Worm (Caenorhabditis elegans) whole organism, young adult: Measurements from ENCODE around the gene nspg-3.

ENCODE experiments used
- B0035.1 ChIP-seq: sonication (generic microtip); optimal IDR thresholded peaks from 2 replicates; lab custom pipeline; 2016; ENCODE audit warnings: missing genetic modification characterization, mild to moderate bottlenecking, missing compliant biosample characterization, missing genotype, missing genetic modification reagents
- B0261.1 ChIP-seq: sonication (generic microtip); optimal IDR thresholded peaks from 2 replicates; lab custom pipeline; 2016; ENCODE audit warnings: mild to moderate bottlenecking, missing genetic modification characterization, moderate library complexity, missing compliant biosample characterization
- F23B12.7 ChIP-seq: sonication (generic microtip); optimal IDR thresholded peaks from 2 replicates; lab custom pipeline; 2017; ENCODE audit warnings: missing genetic modification characterization, mild to moderate bottlenecking, missing compliant biosample characterization, antibody characterized with exemption, moderate library complexity; ENCODE audit not compliant: insufficient read depth
- F37B4.10 ChIP-seq: fragments of 200-800 bp; sonication (Bioruptor generic); IDR thresholded peaks from 2 replicates; pipeline ENCODE4 v1.3.6; 2022; ENCODE audit warnings: missing genetic modification characterization, missing compliant biosample characterization
- F49E8.2 ChIP-seq: sonication (generic microtip); optimal IDR thresholded peaks from 3 replicates; lab custom pipeline; 2017; ENCODE audit warnings: missing genetic modification characterization, mild to moderate bottlenecking, missing compliant biosample characterization, antibody characterized with exemption, moderate library complexity; ENCODE audit not compliant: insufficient read depth
- F55B11.4 ChIP-seq: sonication (generic microtip); optimal IDR thresholded peaks from 2 replicates; lab custom pipeline; 2016; ENCODE audit warnings: missing compliant biosample characterization, missing genetic modification characterization, borderline replicate concordance; ENCODE audit not compliant: insufficient read depth
- K11D2.4 ChIP-seq: fragments of 200-800 bp; sonication (Bioruptor generic); IDR thresholded peaks from 2 replicates; pipeline ENCODE4 v1.3.6; 2022; ENCODE audit warnings: missing genetic modification reagents, missing genetic modification characterization, missing compliant biosample characterization
- K12H6.12 ChIP-seq: fragments of 200-800 bp; sonication (Bioruptor generic); optimal IDR thresholded peaks from 2 replicates; lab custom pipeline; 2018; ENCODE audit warnings: mild to moderate bottlenecking, missing genetic modification characterization, missing compliant biosample characterization
- Y53F4B.3 ChIP-seq: fragments of 200-800 bp; sonication (Bioruptor generic); IDR thresholded peaks from 2 replicates; pipeline ENCODE4 v1.3.6; 2022; ENCODE audit warnings: missing genetic modification reagents, missing genetic modification characterization, missing compliant biosample characterization
- Y56A3A.18 ChIP-seq: fragments of 200-800 bp; sonication (Bioruptor generic); IDR thresholded peaks from 2 replicates; pipeline ENCODE4 v1.3.6; 2022; ENCODE audit warnings: missing genetic modification reagents, missing genetic modification characterization, missing compliant biosample characterization
- Y79H2A.3 ChIP-seq: fragments of 200-800 bp; sonication (Bioruptor generic); conservative IDR thresholded peaks from 2 replicates; pipeline ENCODE4 v1.3.6; 2022; ENCODE audit warnings: missing genetic modification reagents, missing genetic modification characterization, missing compliant biosample characterization
- aptf-2 ChIP-seq: fragments of 200-800 bp; sonication (Bioruptor generic); conservative IDR thresholded peaks from 2 replicates; pipeline ENCODE4 v1.3.6; 2022; ENCODE audit warnings: missing genetic modification reagents, missing genetic modification characterization, missing compliant biosample characterization
- attf-3 ChIP-seq: fragments of 200-800 bp; sonication (Bioruptor generic); conservative IDR thresholded peaks from 2 replicates; pipeline ENCODE4 v1.3.6; 2022; ENCODE audit warnings: missing genetic modification reagents, missing genetic modification characterization, missing compliant biosample characterization
- attf-5 ChIP-seq: fragments of 200-800 bp; sonication (Bioruptor generic); optimal IDR thresholded peaks from 2 replicates; lab custom pipeline; 2018; ENCODE audit warnings: mild to moderate bottlenecking, missing genetic modification characterization, missing compliant biosample characterization
- ceh-100 ChIP-seq: fragments of 200-800 bp; sonication (Bioruptor generic); IDR thresholded peaks from 2 replicates; pipeline ENCODE4 v1.3.6; 2022; ENCODE audit warnings: missing genetic modification reagents, missing genetic modification characterization, missing compliant biosample characterization
- ceh-40 ChIP-seq: fragments of 200-800 bp; sonication (Bioruptor generic); IDR thresholded peaks from 2 replicates; pipeline ENCODE4 v1.3.6; 2022; ENCODE audit warnings: missing genetic modification characterization, missing compliant biosample characterization
- ceh-58 ChIP-seq: fragments of 200-800 bp; sonication (Bioruptor generic); IDR thresholded peaks from 2 replicates; pipeline ENCODE4 v1.3.6; 2022; ENCODE audit warnings: missing genetic modification characterization, missing compliant biosample characterization
- ceh-91 ChIP-seq: fragments of 200-800 bp; sonication (Bioruptor generic); IDR thresholded peaks from 2 replicates; pipeline ENCODE4 v1.3.6; 2022; ENCODE audit warnings: missing genetic modification reagents, missing genetic modification characterization, missing compliant biosample characterization
- chd-7 ChIP-seq: sonication (generic microtip); optimal IDR thresholded peaks from 2 replicates; lab custom pipeline; 2016; ENCODE audit warnings: mild to moderate bottlenecking, missing genetic modification characterization, moderate library complexity, missing compliant biosample characterization
- efl-1 ChIP-seq: fragments of 150-350 bp; optimal IDR thresholded peaks from 2 replicates; lab custom pipeline; 2014; ENCODE audit warnings: missing biosample characterization, missing genetic modification reagents, missing genetic modification characterization
- ets-4 ChIP-seq: fragments of 200-800 bp; sonication (Bioruptor generic); optimal IDR thresholded peaks from 2 replicates; lab custom pipeline; 2018; ENCODE audit warnings: mild to moderate bottlenecking, missing genetic modification characterization, missing compliant biosample characterization
- gei-17 ChIP-seq: fragments of 200-800 bp; sonication (Bioruptor generic); optimal IDR thresholded peaks from 2 replicates; lab custom pipeline; 2018; ENCODE audit warnings: mild to moderate bottlenecking, missing genetic modification characterization, missing compliant biosample characterization
- hlh-12 ChIP-seq: sonication (generic microtip); optimal IDR thresholded peaks from 2 replicates; lab custom pipeline; 2016; ENCODE audit warnings: missing genetic modification characterization, missing compliant biosample characterization
- hrde-1 ChIP-seq: sonication (generic microtip); optimal IDR thresholded peaks from 2 replicates; lab custom pipeline; 2016; ENCODE audit warnings: missing genetic modification characterization, mild to moderate bottlenecking, missing compliant biosample characterization, moderate library complexity, missing genotype, missing genetic modification reagents, borderline replicate concordance
- lsl-1 ChIP-seq: fragments of 200-800 bp; sonication (Bioruptor generic); optimal IDR thresholded peaks from 2 replicates; lab custom pipeline; 2018; ENCODE audit warnings: mild to moderate bottlenecking, missing genetic modification characterization, moderate library complexity, missing compliant biosample characterization
- madf-8 ChIP-seq: fragments of 200-800 bp; sonication (Bioruptor generic); conservative IDR thresholded peaks from 2 replicates; pipeline ENCODE4 v1.3.6; 2022; ENCODE audit warnings: missing genetic modification reagents, missing genetic modification characterization, missing compliant biosample characterization
- mes-4 ChIP-seq: sonication (generic microtip); optimal IDR thresholded peaks from 2 replicates; lab custom pipeline; 2016; ENCODE audit warnings: missing genotype, missing genetic modification characterization, missing compliant biosample characterization
- mxl-1 ChIP-seq: sonication (generic microtip); optimal IDR thresholded peaks from 2 replicates; lab custom pipeline; 2016; ENCODE audit warnings: missing genetic modification characterization, missing compliant biosample characterization
- nfyb-1 ChIP-seq: fragments of 200-800 bp; sonication (Bioruptor generic); IDR thresholded peaks from 2 replicates; pipeline ENCODE4 v1.3.6; 2022; ENCODE audit warnings: missing genetic modification reagents, missing genetic modification characterization, missing compliant biosample characterization
- nhr-179 ChIP-seq: sonication (generic microtip); optimal IDR thresholded peaks from 2 replicates; lab custom pipeline; 2016; ENCODE audit warnings: mild to moderate bottlenecking, missing genetic modification characterization, missing compliant biosample characterization
- nhr-80 ChIP-seq: sonication (generic microtip); optimal IDR thresholded peaks from 2 replicates; lab custom pipeline; 2016; ENCODE audit warnings: missing genetic modification characterization, missing compliant biosample characterization
- repo-1 ChIP-seq: sonication (generic microtip); optimal IDR thresholded peaks from 2 replicates; lab custom pipeline; 2017; ENCODE audit warnings: mild to moderate bottlenecking, missing genetic modification characterization, missing compliant biosample characterization
- sptf-2 ChIP-seq: fragments of 200-800 bp; sonication (Bioruptor generic); optimal IDR thresholded peaks from 2 replicates; lab custom pipeline; 2018; ENCODE audit warnings: mild to moderate bottlenecking, missing genetic modification characterization, missing compliant biosample characterization
- xnd-1 ChIP-seq: sonication (generic microtip); optimal IDR thresholded peaks from 2 replicates; lab custom pipeline; 2016; ENCODE audit warnings: missing genotype, missing genetic modification reagents, missing genetic modification characterization, missing compliant biosample characterization
- zfh-2 ChIP-seq: fragments of 200-800 bp; sonication (Bioruptor generic); conservative IDR thresholded peaks from 2 replicates; pipeline ENCODE4 v1.3.6; 2022; ENCODE audit warnings: missing genetic modification reagents, missing genetic modification characterization, missing compliant biosample characterization
- ztf-6 ChIP-seq: fragments of 200-800 bp; sonication (Bioruptor generic); IDR thresholded peaks from 2 replicates; pipeline ENCODE4 v1.3.6; 2022; ENCODE audit warnings: missing genetic modification reagents, missing genetic modification characterization, missing compliant biosample characterization

nspg-3 gene

DNA sequence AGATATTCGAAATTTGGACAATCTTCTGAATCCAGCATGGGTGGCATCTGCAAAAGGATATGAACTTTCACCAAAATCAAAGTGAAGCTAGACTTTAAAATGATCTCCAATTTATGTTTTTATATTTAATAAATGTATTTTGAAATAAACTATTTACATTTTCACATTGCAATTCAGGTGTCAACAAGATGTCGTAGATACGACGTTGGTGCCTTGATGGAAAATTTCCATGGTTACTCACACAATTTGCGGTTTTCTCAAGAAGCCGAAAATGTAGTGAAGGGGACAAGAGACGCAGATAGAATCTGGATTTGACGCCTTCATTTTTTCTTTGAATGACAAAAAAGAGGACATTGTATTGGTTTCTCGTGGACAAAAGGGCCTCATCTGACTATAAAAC lies 7.9 kb downstream of the nspg-3 start, which contains the start of gene rgs-3:
Gene rgs-3 (plus strand): TSS at position 301 of the 400 bp plus-strand sequence.
- no peak for TF ChIP-seq F55B11.4 (tag; lab: Kevin White, UChicago)
- no peak for TF ChIP-seq F23B12.7 (tag; lab: Kevin White, UChicago)
- TF ChIP-seq K11D2.4 (GFP tag; lab: Robert Waterston, UW) = no peak
- no peak for TF ChIP-seq Y79H2A.3 (GFP tag; lab: Robert Waterston, UW)
- no peak for TF ChIP-seq ztf-6 (GFP tag; lab: Robert Waterston, UW)
- TF ChIP-seq gei-17 (GFP tag; lab: Kevin White, UChicago) = no peak
- TF ChIP-seq mes-4 (tag; lab: Kevin White, UChicago) = no peak
- no peak for TF ChIP-seq zfh-2 (GFP tag; lab: Robert Waterston, UW)
- no peak for TF ChIP-seq Y53F4B.3 (GFP tag; lab: Robert Waterston, UW)
- TF ChIP-seq attf-5 (GFP tag; lab: Kevin White, UChicago) = no peak
- TF ChIP-seq nhr-80 (tag; lab: Kevin White, UChicago) = no peak
- no peak for TF ChIP-seq efl-1 (GFP tag; lab: Kevin White, UChicago)

DNA sequence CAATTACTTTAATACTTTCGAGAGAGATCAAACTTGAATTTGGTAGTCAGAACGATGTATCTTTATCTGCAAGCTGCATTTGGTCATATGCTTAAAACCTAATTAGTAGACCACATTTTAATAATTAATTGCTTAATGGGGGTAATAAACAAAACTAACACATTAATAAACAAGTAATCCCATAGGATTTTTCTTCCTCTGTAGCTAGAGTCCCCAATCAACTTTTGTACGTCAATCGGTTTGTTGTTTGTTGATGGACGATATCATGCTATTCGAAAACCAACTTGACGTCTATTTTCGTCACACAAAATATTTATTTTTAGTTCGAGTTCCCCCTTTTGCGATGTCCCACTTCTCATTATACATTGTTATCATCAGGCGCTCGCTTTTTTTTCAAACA lies 9.9 kb downstream of the nspg-3 start:
- TF ChIP-seq Y56A3A.18 (GFP tag; lab: Robert Waterston, UW) = no peak
- TF ChIP-seq F37B4.10 = no peak
- TF ChIP-seq ets-4 (GFP tag; lab: Kevin White, UChicago) = no peak
- no peak for TF ChIP-seq nfyb-1 (GFP tag; lab: Robert Waterston, UW)
- TF ChIP-seq ztf-6 (GFP tag; lab: Robert Waterston, UW) = no peak
- no peak for TF ChIP-seq repo-1 (tag; lab: Kevin White, UChicago)
- no peak for TF ChIP-seq ceh-91
- TF ChIP-seq efl-1 (GFP tag; lab: Kevin White, UChicago) = no peak
- TF ChIP-seq hrde-1 (tag; lab: Kevin White, UChicago) = no peak
- no peak for TF ChIP-seq nhr-179 (tag; lab: Kevin White, UChicago)
- TF ChIP-seq aptf-2 = no peak
- TF ChIP-seq zfh-2 (GFP tag; lab: Robert Waterston, UW) = no peak
- TF ChIP-seq gei-17 (GFP tag; lab: Kevin White, UChicago) = no peak
- TF ChIP-seq sptf-2 (GFP tag; lab: Kevin White, UChicago) = no peak
- no peak for TF ChIP-seq mxl-1 (tag; lab: Kevin White, UChicago)
- no peak for TF ChIP-seq ceh-58 (GFP tag; lab: Robert Waterston, UW)

DNA sequence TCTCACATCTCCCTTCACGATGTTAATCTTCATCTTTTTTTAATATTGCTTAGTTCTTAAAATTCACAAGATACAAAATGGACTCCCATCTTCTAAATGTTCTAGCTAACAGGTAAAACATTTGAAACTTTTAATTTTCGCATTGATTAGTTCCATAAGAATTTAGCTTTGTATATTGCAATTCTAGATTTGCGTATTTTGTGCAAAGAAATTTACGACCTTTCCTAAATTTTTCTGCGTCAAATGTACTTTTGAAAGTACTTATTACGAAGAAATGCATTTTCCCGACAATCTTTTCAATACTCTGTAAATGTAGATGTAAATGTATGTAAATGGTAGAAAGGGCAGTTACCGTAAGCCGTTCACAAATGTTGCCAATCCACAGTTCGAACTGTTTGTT lies 12.4 kb downstream of the nspg-3 start:
- TF ChIP-seq ceh-100 (GFP tag; lab: Robert Waterston, UW) (no peak), B0035.1 (tag; lab: Kevin White, UChicago) (no peak), hlh-12 (no peak), attf-3 (GFP tag; lab: Robert Waterston, UW) (no peak), K12H6.12 (tag; lab: Kevin White, UChicago) (no peak), xnd-1 (tag; lab: Kevin White, UChicago) (no peak), ceh-40 (GFP tag; lab: Robert Waterston, UW) (no peak), hrde-1 (tag; lab: Kevin White, UChicago) (no peak), chd-7 (no peak), F49E8.2 (tag; lab: Kevin White, UChicago) (no peak), lsl-1 (GFP tag; lab: Kevin White, UChicago) (no peak), B0261.1 (no peak), madf-8 (GFP tag; lab: Robert Waterston, UW) (no peak)
- TF ChIP-seq, all 124 proteins: peak for 0
